Worm (Caenorhabditis elegans) whole organism, L2 larva: ENCODE results near the gene ZC250.4.

Experiments
- C34F6.9 ChIP-seq: fragments of 150-350 bp; optimal IDR thresholded peaks from 2 replicates; lab custom pipeline; 2014; ENCODE audit warnings: missing biosample characterization, missing genetic modification characterization
- elt-3 ChIP-seq: sonication (generic microtip); optimal IDR thresholded peaks from 2 replicates; lab custom pipeline; 2017; ENCODE audit warnings: missing biosample characterization, missing genetic modification characterization
- nhr-12 ChIP-seq: fragments of 150-350 bp; optimal IDR thresholded peaks from 2 replicates; lab custom pipeline; 2014; ENCODE audit warnings: missing biosample characterization, missing genetic modification characterization
- ztf-11 ChIP-seq: sonication (generic microtip); optimal IDR thresholded peaks from 2 replicates; lab custom pipeline; 2017; ENCODE audit warnings: missing biosample characterization, missing genetic modification characterization

DNA sequence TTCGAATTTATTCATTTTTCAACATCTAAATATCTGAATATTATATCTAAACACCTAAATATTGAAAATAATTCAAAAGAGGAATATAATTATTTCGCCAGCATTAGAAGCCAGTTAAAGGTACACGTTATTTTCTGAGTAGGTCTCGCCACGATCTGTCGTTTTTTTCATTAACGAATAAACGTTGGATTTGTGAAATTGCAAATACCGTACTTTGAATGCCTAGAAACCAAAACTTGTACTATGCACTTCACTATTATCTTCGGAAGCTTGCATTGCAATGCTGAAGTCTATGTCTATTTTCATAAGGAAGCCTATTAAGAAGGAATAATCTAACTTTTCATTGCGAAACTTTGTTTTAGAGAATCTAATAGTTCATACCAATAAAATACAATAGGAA is 40.4 kb downstream of the ZC250.4 start:
- TF ChIP-seq C34F6.9 (tag; lab: Kevin White, UChicago) (no peak), ztf-11 (no peak), nhr-12 (tag; lab: Kevin White, UChicago) (no peak), elt-3 (tag; lab: Kevin White, UChicago) (no peak)
